Fruit fly (Drosophila melanogaster) S2 (cell line): ENCODE data around the gene CG14710.

Source experiments
- CG8478 ChIP-seq: fragments of >200 bp; optimal IDR thresholded peaks from 2 replicates; lab custom pipeline; 2018
- CTCF ChIP-seq, 2 experiments: fragments of >200 bp; optimal IDR thresholded peaks; 2 replicates each; lab custom pipeline; 2018

Gene CG14710

dm6 chr3R:11670888-11671287 lies 51.0 kb downstream of the CG14710 start:
- TF ChIP-seq CG8478 (lab: Kevin White, UChicago) = no peak
- TF ChIP-seq CTCF (optimal IDR thresholded peaks at IDR 0.05; lab: Kevin White, UChicago) = no peak
